Worm (Caenorhabditis elegans) whole organism, L2 larva: Measurements from ENCODE around the gene srx-2.

Source experiments
- C34F6.9 ChIP-seq: fragments of 150-350 bp; optimal IDR thresholded peaks from 2 replicates; lab custom pipeline; 2014; ENCODE audit warnings: missing biosample characterization, missing genetic modification characterization
- F13H6.1 ChIP-seq: sonication (generic microtip); optimal IDR thresholded peaks from 2 replicates; lab custom pipeline; 2016; ENCODE audit warnings: missing genetic modification characterization, missing compliant biosample characterization
- Y55F3AM.14 ChIP-seq: fragments of 200-800 bp; sonication (Bioruptor generic); optimal IDR thresholded peaks from 2 replicates; lab custom pipeline; 2018; ENCODE audit warnings: mild to moderate bottlenecking, missing genetic modification characterization, missing compliant biosample characterization
- alr-1 ChIP-seq: fragments of 150-350 bp; optimal IDR thresholded peaks from 2 replicates; lab custom pipeline; 2014; ENCODE audit warnings: missing biosample characterization, missing genetic modification characterization
- blmp-1 ChIP-seq: sonication (generic microtip); optimal IDR thresholded peaks from 2 replicates; lab custom pipeline; 2017; ENCODE audit warnings: missing genetic modification characterization, mild to moderate bottlenecking, missing compliant biosample characterization, antibody characterized with exemption, moderate library complexity; ENCODE audit not compliant: insufficient read depth
- ceh-16 ChIP-seq: fragments of 150-350 bp; optimal IDR thresholded peaks from 2 replicates; lab custom pipeline; 2014; ENCODE audit warnings: missing biosample characterization, missing genetic modification characterization
- ceh-82 ChIP-seq: fragments of 150-350 bp; optimal IDR thresholded peaks from 2 replicates; lab custom pipeline; 2014; ENCODE audit warnings: missing biosample characterization, missing genetic modification characterization
- crh-2 ChIP-seq: sonication (generic microtip); optimal IDR thresholded peaks from 2 replicates; lab custom pipeline; 2017; ENCODE audit warnings: missing biosample characterization, missing genetic modification characterization
- egl-27 ChIP-seq: sonication (generic microtip); optimal IDR thresholded peaks from 3 replicates; lab custom pipeline; 2017; ENCODE audit warnings: missing biosample characterization, missing genetic modification reagents, missing genetic modification characterization
- elt-1 ChIP-seq: fragments of 150-350 bp; optimal IDR thresholded peaks from 2 replicates; lab custom pipeline; 2014; ENCODE audit warnings: missing biosample characterization, missing genetic modification characterization
- elt-3 ChIP-seq: sonication (generic microtip); optimal IDR thresholded peaks from 2 replicates; lab custom pipeline; 2017; ENCODE audit warnings: missing biosample characterization, missing genetic modification characterization
- fos-1 ChIP-seq: fragments of 150-350 bp; optimal IDR thresholded peaks from 2 replicates; lab custom pipeline; 2014; ENCODE audit warnings: missing biosample characterization, missing genetic modification characterization
- gmeb-1 ChIP-seq: fragments of 150-350 bp; optimal IDR thresholded peaks from 2 replicates; lab custom pipeline; 2014; ENCODE audit warnings: missing biosample characterization, missing genetic modification characterization
- lin-11 ChIP-seq: fragments of 150-350 bp; sonication (generic microtip); optimal IDR thresholded peaks from 2 replicates; lab custom pipeline; 2014; ENCODE audit warnings: missing biosample characterization, missing genetic modification characterization, inconsistent platforms, mixed read lengths
- lin-13 ChIP-seq: fragments of 150-350 bp; optimal IDR thresholded peaks from 2 replicates; lab custom pipeline; 2014; ENCODE audit warnings: missing biosample characterization, missing genetic modification reagents, missing genetic modification characterization
- lin-39 ChIP-seq: fragments of 150-350 bp; optimal IDR thresholded peaks from 2 replicates; lab custom pipeline; 2014; ENCODE audit warnings: missing biosample characterization, missing genetic modification reagents, missing genetic modification characterization
- lsy-2 ChIP-seq, 2 experiments: fragments of 150-350 bp in 1 of 2; sonication (generic microtip) in 1 of 2; optimal IDR thresholded peaks; 2 replicates each; lab custom pipeline; 2014 to 2017; ENCODE audit warnings: missing biosample characterization in 2 of 2, missing genetic modification characterization in 2 of 2
- mab-5 ChIP-seq: fragments of 150-350 bp; optimal IDR thresholded peaks from 2 replicates; lab custom pipeline; 2014; ENCODE audit warnings: missing biosample characterization, missing genetic modification characterization
- mbf-1 ChIP-seq: sonication (generic microtip); optimal IDR thresholded peaks from 2 replicates; lab custom pipeline; 2017; ENCODE audit warnings: missing biosample characterization, missing genetic modification characterization
- nhr-10 ChIP-seq: sonication (generic microtip); optimal IDR thresholded peaks from 2 replicates; lab custom pipeline; 2017; ENCODE audit warnings: missing biosample characterization, missing genetic modification characterization
- nhr-11 ChIP-seq: fragments of 150-350 bp; optimal IDR thresholded peaks from 2 replicates; lab custom pipeline; 2014; ENCODE audit warnings: missing biosample characterization, missing genetic modification characterization
- nhr-12 ChIP-seq: fragments of 150-350 bp; optimal IDR thresholded peaks from 2 replicates; lab custom pipeline; 2014; ENCODE audit warnings: missing biosample characterization, missing genetic modification characterization
- nhr-129 ChIP-seq: fragments of 150-350 bp; optimal IDR thresholded peaks from 2 replicates; lab custom pipeline; 2014; ENCODE audit warnings: missing biosample characterization, missing genetic modification characterization
- nhr-21 ChIP-seq: fragments of 150-350 bp; optimal IDR thresholded peaks from 2 replicates; lab custom pipeline; 2014; ENCODE audit warnings: missing biosample characterization, missing genetic modification characterization
- nhr-237 ChIP-seq: fragments of 150-350 bp; optimal IDR thresholded peaks from 2 replicates; lab custom pipeline; 2014; ENCODE audit warnings: missing biosample characterization, missing genetic modification characterization
- nhr-25 ChIP-seq: fragments of 150-350 bp; sonication (generic microtip); optimal IDR thresholded peaks from 3 replicates; lab custom pipeline; 2014; ENCODE audit warnings: missing biosample characterization, missing genetic modification characterization
- nhr-77 ChIP-seq: fragments of 150-350 bp; optimal IDR thresholded peaks from 2 replicates; lab custom pipeline; 2014; ENCODE audit warnings: missing biosample characterization, missing genetic modification characterization
- peb-1 ChIP-seq: fragments of 150-350 bp; optimal IDR thresholded peaks from 2 replicates; lab custom pipeline; 2014; ENCODE audit warnings: missing biosample characterization, missing genetic modification characterization
- sma-9 ChIP-seq, 2 experiments: fragments of 150-350 bp in 1 of 2; sonication (generic microtip) in 1 of 2; optimal IDR thresholded peaks; 2 replicates each; lab custom pipeline; 2014 to 2016; ENCODE audit warnings: missing genetic modification characterization in 2 of 2, mild to moderate bottlenecking in 1 of 2, missing biosample characterization in 1 of 2, missing compliant biosample characterization in 1 of 2, missing genetic modification reagents in 1 of 2, moderate library complexity in 1 of 2
- unc-55 ChIP-seq: fragments of 150-350 bp; sonication (generic microtip); optimal IDR thresholded peaks from 3 replicates; lab custom pipeline; 2014; ENCODE audit warnings: missing biosample characterization, missing genetic modification reagents, missing genetic modification characterization
- ztf-1 ChIP-seq: fragments of 200-800 bp; sonication (Bioruptor generic); conservative IDR thresholded peaks from 2 replicates; pipeline ENCODE4 v1.3.6; 2022; ENCODE audit warnings: missing genetic modification characterization, missing compliant biosample characterization
- ztf-11 ChIP-seq: sonication (generic microtip); optimal IDR thresholded peaks from 2 replicates; lab custom pipeline; 2017; ENCODE audit warnings: missing biosample characterization, missing genetic modification characterization

Gene srx-2

DNA sequence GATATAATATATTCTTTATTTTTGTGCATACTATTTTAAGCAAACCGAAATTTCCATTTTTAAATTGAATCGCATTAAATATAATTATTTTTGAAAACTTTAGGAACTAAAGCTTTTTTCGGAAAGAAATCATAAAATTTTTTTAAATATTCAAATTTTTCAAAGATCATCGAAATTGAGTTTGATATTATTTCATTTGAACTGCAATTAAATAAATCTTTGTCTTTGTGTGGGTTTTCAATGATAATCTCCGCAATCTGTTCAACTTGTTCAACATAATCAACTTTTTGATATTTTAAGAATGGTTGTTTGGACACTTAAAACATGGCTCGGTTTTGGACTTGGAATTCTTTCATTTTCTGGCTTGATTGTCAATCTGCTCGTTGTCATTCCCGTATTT is at the start of gene srx-2:
Gene srx-2 (plus strand): TSS at position 301 of the 400 bp plus-strand sequence.
- TF ChIP-seq nhr-25, result no peak
- TF ChIP-seq ztf-11 (tag; lab: Kevin White, UChicago), result no peak
- TF ChIP-seq lin-11, result no peak

DNA sequence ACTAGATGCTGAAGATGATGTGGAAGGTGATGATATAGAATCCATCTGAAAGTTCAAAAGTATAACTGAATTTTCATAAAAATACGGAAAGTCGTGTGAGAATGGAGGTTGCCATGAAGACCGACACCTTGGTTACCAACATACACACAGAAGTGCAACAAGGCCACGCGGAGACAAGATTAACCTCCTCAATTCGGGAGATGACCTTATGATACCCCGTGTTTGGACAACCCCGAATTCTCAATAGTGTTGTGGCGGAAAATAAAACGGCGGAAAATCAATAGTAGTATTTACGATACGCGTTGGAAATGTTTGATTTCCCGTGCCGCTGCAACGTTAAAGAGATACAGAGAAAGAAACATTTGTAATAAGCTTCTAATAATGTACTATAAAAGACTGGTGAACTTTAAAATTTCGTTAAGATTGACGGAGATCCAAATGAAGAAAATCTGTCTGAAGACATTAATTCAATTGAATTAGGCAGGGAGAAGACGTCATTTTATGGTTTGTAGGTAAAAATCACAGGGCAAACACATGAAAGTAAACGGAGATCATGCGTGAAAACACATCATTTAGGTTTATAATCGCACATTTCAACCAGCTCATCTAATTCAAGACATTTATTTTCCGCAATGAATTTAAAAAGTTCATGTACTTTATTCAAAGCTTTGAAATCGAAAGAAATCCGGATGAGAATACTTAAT is 45.1 kb upstream of the srx-2 start, which contains the start of gene nhr-44:
Gene nhr-44 (minus strand): TSS at position 51 of the 704 bp plus-strand sequence.
- TF ChIP-seq egl-27 (tag; lab: Kevin White, UChicago) (no peak), lsy-2 (tag; optimal IDR thresholded peaks at IDR 0.05; lab: Kevin White, UChicago) (peak in 1 of 2 experiments; percentile 4), nhr-11 (tag; lab: Kevin White, UChicago) (no peak), crh-2 (no peak), fos-1 (tag; lab: Kevin White, UChicago) (peak; percentile 14), nhr-25 (peak; percentile 43), ceh-82 (tag; lab: Kevin White, UChicago) (no peak), sma-9 (GFP tag; optimal IDR thresholded peaks at IDR 0.05; lab: Kevin White, UChicago) (peak; percentile 15), sma-9 (tag; optimal IDR thresholded peaks at IDR 0.05; lab: Kevin White, UChicago) (no peak), ceh-16 (no peak), ztf-1 (no peak), nhr-129 (tag; lab: Kevin White, UChicago) (peak; percentile 23), lin-13 (GFP tag; lab: Kevin White, UChicago) (no peak)

ce11 chrV:8966086-8966485 is 43.2 kb upstream of the srx-2 start, which contains the start of gene nhr-219:
Gene nhr-219, minus strand, starts transcription at chrV:8966186.
- no peak for TF ChIP-seq C34F6.9 (tag; lab: Kevin White, UChicago)
- TF ChIP-seq Y55F3AM.14 (GFP tag; lab: Kevin White, UChicago), result no peak
- no peak for TF ChIP-seq elt-3 (tag; lab: Kevin White, UChicago)
- no peak for TF ChIP-seq mbf-1
- TF ChIP-seq nhr-77, result no peak
- TF ChIP-seq mab-5 (tag; lab: Kevin White, UChicago), result no peak
- no peak for TF ChIP-seq lin-11
- TF ChIP-seq nhr-10 (tag; lab: Kevin White, UChicago), result no peak
- TF ChIP-seq blmp-1 (tag; lab: Kevin White, UChicago), result no peak
- TF ChIP-seq gmeb-1 (tag; lab: Kevin White, UChicago), result no peak
- TF ChIP-seq lin-39 (tag; lab: Kevin White, UChicago), result no peak
- no peak for TF ChIP-seq nhr-21 (tag; lab: Kevin White, UChicago)
- no peak for TF ChIP-seq ceh-82 (tag; lab: Kevin White, UChicago)
- TF ChIP-seq peb-1 (tag; lab: Kevin White, UChicago), result no peak
- no peak for TF ChIP-seq nhr-12
- TF ChIP-seq unc-55 (GFP tag; lab: Kevin White, UChicago), result no peak
- no peak for TF ChIP-seq F13H6.1 (tag; lab: Kevin White, UChicago)
- TF ChIP-seq ztf-1, result no peak
- no peak for TF ChIP-seq lsy-2 (tag; optimal IDR thresholded peaks at IDR 0.05; lab: Kevin White, UChicago)
- TF ChIP-seq sma-9 (GFP tag; optimal IDR thresholded peaks at IDR 0.05; lab: Kevin White, UChicago), result no peak
- TF ChIP-seq sma-9 (tag; optimal IDR thresholded peaks at IDR 0.05; lab: Kevin White, UChicago), result no peak

DNA sequence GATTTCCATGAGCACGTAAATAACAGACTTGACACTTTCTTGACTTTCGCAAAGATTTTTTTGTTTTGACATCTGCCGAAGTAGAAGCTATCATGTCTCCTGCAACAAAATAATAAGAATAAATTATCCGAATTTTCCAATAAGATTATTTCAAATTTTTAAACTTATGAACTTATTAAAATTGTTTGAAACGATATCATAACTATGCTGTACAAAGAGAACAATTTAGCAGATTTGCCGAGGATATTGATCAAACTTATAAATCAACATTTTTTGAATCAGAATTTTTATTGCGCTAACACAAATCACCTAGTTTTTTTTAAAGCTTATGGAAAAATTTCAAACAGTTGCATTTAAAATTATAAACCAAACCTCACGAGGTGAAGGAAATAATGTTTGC is 37.0 kb upstream of the srx-2 start, which contains the start of gene nhr-195:
Gene nhr-195 (minus strand): TSS at position 101 of the 400 bp plus-strand sequence.
- TF ChIP-seq C34F6.9 (tag; lab: Kevin White, UChicago) (no peak), Y55F3AM.14 (GFP tag; lab: Kevin White, UChicago) (no peak), crh-2 (no peak), unc-55 (GFP tag; lab: Kevin White, UChicago) (no peak), nhr-237 (tag; lab: Kevin White, UChicago) (no peak), nhr-21 (tag; lab: Kevin White, UChicago) (no peak), sma-9 (GFP tag; optimal IDR thresholded peaks at IDR 0.05; lab: Kevin White, UChicago) (no peak), sma-9 (tag; optimal IDR thresholded peaks at IDR 0.05; lab: Kevin White, UChicago) (no peak), elt-1 (tag; lab: Kevin White, UChicago) (no peak), alr-1 (tag; lab: Kevin White, UChicago) (no peak), egl-27 (tag; lab: Kevin White, UChicago) (no peak)
